Fruit fly (Drosophila melanogaster) whole organism, adult: ENCODE results near the gene CG31523.
A peak's percentile ranks its signal among the peaks of the same experiment; 100 is the strongest.

ENCODE experiments used
- cic ChIP-seq: fragments of 200-800 bp; sonication (Bioruptor generic); optimal IDR thresholded peaks from 2 replicates; lab custom pipeline; 2017; ENCODE audit warnings: missing biosample characterization, mild to moderate bottlenecking, missing genetic modification characterization, moderate library complexity
- toe ChIP-seq: fragments of 200-800 bp; sonication (Bioruptor generic); optimal IDR thresholded peaks from 2 replicates; lab custom pipeline; 2016; ENCODE audit warnings: missing biosample characterization, missing genetic modification characterization

- TF ChIP-seq cic (GFP tag; lab: Kevin White, UChicago) = peak; percentile 16
- TF ChIP-seq toe (GFP tag; lab: Kevin White, UChicago) = no peak
These were observed 29.8 kb downstream of the CG31523 start for dm6 chr3R:4449256-4449655.
